Fruit fly (Drosophila melanogaster) whole organism, embryonic: ENCODE data around the gene CG15043.
A peak's percentile ranks its signal among the peaks of the same experiment; 100 is the strongest.

Experiments used
- Adf1 ChIP-seq: fragments of 200-800 bp; sonication (Bioruptor generic); IDR thresholded peaks from 2 replicates; pipeline ENCODE4 v1.3.6; 2022; ENCODE audit warnings: missing biosample characterization, missing genetic modification characterization
- Asciz ChIP-seq: fragments of 200-800 bp; sonication (Bioruptor generic); optimal IDR thresholded peaks from 2 replicates; lab custom pipeline; 2017; ENCODE audit warnings: missing biosample characterization, mild to moderate bottlenecking, missing genetic modification characterization, missing genetic modification reagents
- B-H2 ChIP-seq: fragments of 200-800 bp; sonication (Bioruptor generic); optimal IDR thresholded peaks from 2 replicates; lab custom pipeline; 2018; ENCODE audit warnings: missing biosample characterization, mild to moderate bottlenecking, missing genetic modification characterization
- Bgb ChIP-seq: fragments of 200-800 bp; sonication (Bioruptor generic); IDR thresholded peaks from 2 replicates; pipeline ENCODE4 v1.3.6; 2022; ENCODE audit warnings: missing biosample characterization, missing genetic modification characterization; ENCODE audit not compliant: partially characterized antibody
- BtbVII ChIP-seq: fragments of 200-800 bp; sonication (Bioruptor generic); optimal IDR thresholded peaks from 3 replicates; lab custom pipeline; 2017; ENCODE audit warnings: missing biosample characterization, mild to moderate bottlenecking, missing genetic modification characterization
- C15 ChIP-seq: fragments of 200-800 bp; sonication (Bioruptor generic); IDR thresholded peaks from 3 replicates; pipeline ENCODE4 v1.3.6; 2022; ENCODE audit warnings: missing biosample characterization, missing genetic modification characterization
- CG1024 ChIP-seq: fragments of 200-800 bp; sonication (Bioruptor generic); IDR thresholded peaks from 2 replicates; pipeline ENCODE4 v1.3.6; 2022; ENCODE audit warnings: missing biosample characterization, missing genetic modification characterization
- CG10654 ChIP-seq: fragments of 200-800 bp; sonication (Bioruptor generic); optimal IDR thresholded peaks from 2 replicates; lab custom pipeline; 2016; ENCODE audit warnings: missing biosample characterization, missing genetic modification characterization
- CG12299 ChIP-seq: fragments of 200-800 bp; sonication (Bioruptor generic); optimal IDR thresholded peaks from 2 replicates; lab custom pipeline; 2018; ENCODE audit warnings: missing biosample characterization, mild to moderate bottlenecking, missing genetic modification characterization
- CG12391 ChIP-seq: fragments of 200-800 bp; sonication (Bioruptor generic); optimal IDR thresholded peaks from 3 replicates; lab custom pipeline; 2018; ENCODE audit warnings: missing biosample characterization, mild to moderate bottlenecking, missing genetic modification characterization, moderate library complexity
- CG15269 ChIP-seq: fragments of 200-800 bp; sonication (Bioruptor generic); optimal IDR thresholded peaks from 2 replicates; lab custom pipeline; 2018; ENCODE audit warnings: missing biosample characterization, mild to moderate bottlenecking, missing genetic modification characterization, moderate library complexity
- CG15601 ChIP-seq: fragments of 200-800 bp; sonication (Bioruptor generic); optimal IDR thresholded peaks from 3 replicates; lab custom pipeline; 2019; ENCODE audit warnings: missing biosample characterization, mild to moderate bottlenecking, missing genetic modification characterization, moderate library complexity
- CG1603 ChIP-seq: fragments of 200-800 bp; sonication (Bioruptor generic); optimal IDR thresholded peaks from 2 replicates; lab custom pipeline; 2019; ENCODE audit warnings: missing biosample characterization, mild to moderate bottlenecking, missing genetic modification characterization, moderate library complexity
- CG17359 ChIP-seq: fragments of 200-800 bp; sonication (Bioruptor generic); optimal IDR thresholded peaks from 3 replicates; lab custom pipeline; 2018; ENCODE audit warnings: missing biosample characterization, mild to moderate bottlenecking, missing genetic modification characterization, moderate library complexity
- CG17612 ChIP-seq: fragments of 200-800 bp; sonication (Bioruptor generic); IDR thresholded peaks from 2 replicates; pipeline ENCODE4 v1.3.6; 2022; ENCODE audit warnings: missing biosample characterization, missing genetic modification characterization
- CG17912 ChIP-seq: fragments of 200-800 bp; sonication (Bioruptor generic); optimal IDR thresholded peaks from 2 replicates; lab custom pipeline; 2018; ENCODE audit warnings: missing biosample characterization, mild to moderate bottlenecking, missing genetic modification characterization
- CG2120 ChIP-seq: fragments of 200-800 bp; sonication (Bioruptor generic); optimal IDR thresholded peaks from 3 replicates; lab custom pipeline; 2016; ENCODE audit warnings: missing biosample characterization, missing genetic modification characterization
- CG4404 ChIP-seq: fragments of 200-800 bp; sonication (Bioruptor generic); IDR thresholded peaks from 2 replicates; pipeline ENCODE4 v1.3.6; 2022; ENCODE audit warnings: missing biosample characterization, missing genetic modification characterization
- CG4854 ChIP-seq: fragments of 200-800 bp; sonication (Bioruptor generic); optimal IDR thresholded peaks from 2 replicates; lab custom pipeline; 2016; ENCODE audit warnings: missing biosample characterization, missing genetic modification characterization, inconsistent platforms
- CG5245 ChIP-seq: fragments of 200-800 bp; sonication (Bioruptor generic); optimal IDR thresholded peaks from 3 replicates; lab custom pipeline; 2016; ENCODE audit warnings: missing biosample characterization, missing genetic modification characterization
- CG6175 ChIP-seq: fragments of 200-800 bp; sonication (Bioruptor generic); IDR thresholded peaks from 3 replicates; pipeline ENCODE4 v1.3.6; 2022; ENCODE audit warnings: missing biosample characterization, missing genetic modification characterization
- CG7357 ChIP-seq: fragments of 200-800 bp; sonication (Bioruptor generic); IDR thresholded peaks from 3 replicates; pipeline ENCODE4 v1.3.6; 2022; ENCODE audit warnings: missing biosample characterization, missing genetic modification characterization
- CG7963 ChIP-seq: fragments of 200-800 bp; sonication (Bioruptor generic); IDR thresholded peaks from 3 replicates; pipeline ENCODE4 v1.3.6; 2022; ENCODE audit warnings: missing biosample characterization, missing genetic modification characterization; ENCODE audit not compliant: partially characterized antibody
- CG7987 ChIP-seq: fragments of 200-800 bp; sonication (Bioruptor generic); optimal IDR thresholded peaks from 2 replicates; lab custom pipeline; 2018; ENCODE audit warnings: missing biosample characterization, mild to moderate bottlenecking, missing genetic modification characterization, moderate library complexity
- CrebB ChIP-seq: fragments of 200-800 bp; sonication (Bioruptor generic); optimal IDR thresholded peaks from 3 replicates; lab custom pipeline; 2018; ENCODE audit warnings: missing biosample characterization, mild to moderate bottlenecking, missing genetic modification characterization
- Dref ChIP-seq: fragments of 200-800 bp; sonication (Bioruptor generic); IDR thresholded peaks from 2 replicates; pipeline ENCODE4 v1.3.6; 2022; ENCODE audit warnings: missing biosample characterization, missing genetic modification characterization
- Drgx ChIP-seq: fragments of 200-800 bp; sonication (Bioruptor generic); IDR thresholded peaks from 2 replicates; pipeline ENCODE4 v1.3.6; 2022; ENCODE audit warnings: missing biosample characterization, missing genetic modification characterization
- HLHmδ ChIP-seq: fragments of 200-800 bp; sonication (Bioruptor generic); optimal IDR thresholded peaks from 2 replicates; lab custom pipeline; 2018; ENCODE audit warnings: missing biosample characterization, mild to moderate bottlenecking, missing genetic modification characterization, moderate library complexity
- HmgZ ChIP-seq: fragments of 200-800 bp; sonication (Bioruptor generic); optimal IDR thresholded peaks from 2 replicates; lab custom pipeline; 2018; ENCODE audit warnings: missing biosample characterization, mild to moderate bottlenecking, missing genetic modification characterization
- Hr51 ChIP-seq, 2 experiments: fragments of 200-800 bp; sonication (Bioruptor generic); optimal IDR thresholded peaks; 2 replicates in 1 of 2; 3 replicates in 1 of 2; lab custom pipeline; 2016 to 2018; ENCODE audit warnings: missing biosample characterization in 2 of 2, missing genetic modification characterization in 2 of 2, mild to moderate bottlenecking in 1 of 2, moderate library complexity in 1 of 2
- Kr ChIP-seq: fragments of 200-800 bp; sonication (Bioruptor generic); optimal IDR thresholded peaks from 2 replicates; lab custom pipeline; 2017; ENCODE audit warnings: missing biosample characterization, mild to moderate bottlenecking, missing genetic modification characterization
- Mes4 ChIP-seq: fragments of 200-800 bp; sonication (Bioruptor generic); optimal IDR thresholded peaks from 2 replicates; lab custom pipeline; 2016; ENCODE audit warnings: missing biosample characterization, missing genetic modification characterization
- Mrtf ChIP-seq: fragments of 200-800 bp; sonication (Bioruptor generic); IDR thresholded peaks from 3 replicates; pipeline ENCODE4 v1.3.6; 2022; ENCODE audit warnings: missing biosample characterization, missing genetic modification characterization
- Nf-YC ChIP-seq: fragments of 200-800 bp; optimal IDR thresholded peaks from 3 replicates; lab custom pipeline; 2019; ENCODE audit warnings: missing biosample characterization, mild to moderate bottlenecking, missing genetic modification characterization, moderate library complexity
- Opbp ChIP-seq: fragments of 200-800 bp; sonication (Bioruptor generic); IDR thresholded peaks from 3 replicates; pipeline ENCODE4 v1.3.6; 2022; ENCODE audit warnings: missing biosample characterization, missing genetic modification characterization; ENCODE audit not compliant: partially characterized antibody
- Side ChIP-seq: fragments of 200-800 bp; sonication (Bioruptor generic); optimal IDR thresholded peaks from 2 replicates; lab custom pipeline; 2016; ENCODE audit warnings: missing biosample characterization, missing genetic modification characterization
- Six4 ChIP-seq: fragments of 200-800 bp; sonication (Bioruptor generic); optimal IDR thresholded peaks from 2 replicates; lab custom pipeline; 2016; ENCODE audit warnings: missing biosample characterization, missing genetic modification characterization
- TFAM ChIP-seq: fragments of 200-800 bp; sonication (Bioruptor generic); optimal IDR thresholded peaks from 2 replicates; lab custom pipeline; 2017; ENCODE audit warnings: missing biosample characterization, missing genetic modification characterization, inconsistent platforms
- Taf1 ChIP-seq: fragments of 200-800 bp; sonication (Bioruptor generic); IDR thresholded peaks from 2 replicates; pipeline ENCODE4 v1.3.6; 2022; ENCODE audit warnings: missing biosample characterization, missing genetic modification characterization
- chn ChIP-seq: fragments of 200-800 bp; sonication (Bioruptor generic); optimal IDR thresholded peaks from 2 replicates; lab custom pipeline; 2016; ENCODE audit warnings: missing biosample characterization, missing genetic modification characterization
- disco-r ChIP-seq: fragments of 200-800 bp; sonication (Bioruptor generic); optimal IDR thresholded peaks from 2 replicates; lab custom pipeline; 2016; ENCODE audit warnings: missing biosample characterization, missing genetic modification characterization
- fd102C ChIP-seq: fragments of 200-800 bp; sonication (Bioruptor generic); optimal IDR thresholded peaks from 2 replicates; lab custom pipeline; 2018; ENCODE audit warnings: missing biosample characterization, mild to moderate bottlenecking, missing genetic modification characterization, moderate library complexity
- hkb ChIP-seq, 2 experiments: fragments of 200-800 bp in 1 of 2; fragments of >200 bp in 1 of 2; sonication (Bioruptor generic) in 1 of 2; IDR thresholded peaks in 1 of 2; optimal IDR thresholded peaks in 1 of 2; 2 replicates each; pipeline versions ENCODE4 v1.3.6 to Lab custom; 2017 to 2022; ENCODE audit warnings: missing biosample characterization in 1 of 2, missing genetic modification characterization in 1 of 2
- jumu ChIP-seq: fragments of 200-800 bp; sonication (Bioruptor generic); optimal IDR thresholded peaks from 3 replicates; lab custom pipeline; 2016; ENCODE audit warnings: missing biosample characterization, missing genetic modification characterization
- pita ChIP-seq: fragments of 200-800 bp; sonication (Bioruptor generic); optimal IDR thresholded peaks from 2 replicates; lab custom pipeline; 2017; ENCODE audit warnings: missing biosample characterization, mild to moderate bottlenecking, missing genetic modification characterization
- pzg ChIP-seq: fragments of 200-800 bp; sonication (Bioruptor generic); optimal IDR thresholded peaks from 3 replicates; lab custom pipeline; 2018; ENCODE audit warnings: missing biosample characterization, mild to moderate bottlenecking, missing genetic modification characterization, moderate library complexity
- shn ChIP-seq: fragments of 200-800 bp; sonication (Bioruptor generic); optimal IDR thresholded peaks from 3 replicates; lab custom pipeline; 2016; ENCODE audit warnings: missing biosample characterization, missing genetic modification characterization
- slou ChIP-seq: fragments of 200-800 bp; sonication (Bioruptor generic); optimal IDR thresholded peaks from 3 replicates; lab custom pipeline; 2016; ENCODE audit warnings: missing biosample characterization, missing genetic modification characterization
- so ChIP-seq: fragments of 200-800 bp; sonication (Bioruptor generic); IDR thresholded peaks from 3 replicates; pipeline ENCODE4 v1.3.6; 2022; ENCODE audit warnings: missing biosample characterization, missing genetic modification characterization
- vfl ChIP-seq: fragments of 200-800 bp; sonication (Bioruptor generic); optimal IDR thresholded peaks from 2 replicates; lab custom pipeline; 2016; ENCODE audit warnings: missing biosample characterization, missing genetic modification characterization
- wor ChIP-seq: fragments of 200-800 bp; sonication (Bioruptor generic); IDR thresholded peaks from 2 replicates; pipeline ENCODE4 v1.3.6; 2022; ENCODE audit warnings: missing biosample characterization, missing genetic modification characterization
- yki ChIP-seq: fragments of >200 bp; optimal IDR thresholded peaks from 3 replicates; lab custom pipeline; 2018

Gene CG15043

DNA sequence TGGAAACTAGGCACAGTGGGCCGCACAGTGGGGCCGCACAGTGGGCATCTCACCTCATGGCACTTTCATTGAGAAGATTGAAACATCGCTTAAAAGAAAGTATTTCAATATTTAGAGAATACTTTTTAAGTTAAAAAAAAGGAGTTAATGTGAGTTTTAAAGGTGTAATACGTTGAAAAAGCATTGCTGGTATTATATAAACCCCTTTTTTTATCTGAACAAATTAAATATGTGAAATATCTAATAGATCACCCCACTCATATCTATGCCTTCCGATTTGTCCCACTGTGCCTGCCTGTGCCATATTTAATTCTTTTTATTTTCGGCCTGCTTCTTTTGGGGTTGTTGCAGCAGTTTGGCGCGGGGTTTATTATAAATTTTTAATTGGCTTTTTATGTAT, 39.3 kb upstream of the CG15043 start (continued):
- no peak for TF ChIP-seq CG6175 (GFP tag; lab: Robert Waterston, UW)
- TF ChIP-seq CG5245 (GFP tag; lab: Kevin White, UChicago): no peak
- no peak for TF ChIP-seq Mrtf (GFP tag; lab: Robert Waterston, UW)
- TF ChIP-seq CG12391 (tag; lab: Kevin White, UChicago): peak; percentile 42
- no peak for TF ChIP-seq CG17359 (tag; lab: Kevin White, UChicago)
- peak; percentile 22 for TF ChIP-seq slou (GFP tag; lab: Kevin White, UChicago)
- TF ChIP-seq Opbp: no peak
- TF ChIP-seq Mes4 (GFP tag; lab: Kevin White, UChicago): no peak
- no peak for TF ChIP-seq Six4 (GFP tag; lab: Kevin White, UChicago)
- no peak for TF ChIP-seq so
- no peak for TF ChIP-seq CG17612 (GFP tag; lab: Robert Waterston, UW)
- no peak for TF ChIP-seq Adf1 (GFP tag; lab: Robert Waterston, UW)
- no peak for TF ChIP-seq pzg (GFP tag; lab: Kevin White, UChicago)
- peak; percentile 1 for TF ChIP-seq CG2120 (GFP tag; lab: Kevin White, UChicago)
- no peak for TF ChIP-seq CG7987 (GFP tag; lab: Kevin White, UChicago)
- TF ChIP-seq jumu (GFP tag; lab: Kevin White, UChicago): no peak
- TF ChIP-seq CG1603 (tag; lab: Kevin White, UChicago): no peak
- TF ChIP-seq Side (GFP tag; lab: Kevin White, UChicago): no peak
- TF ChIP-seq CG12299: no peak
- no peak for TF ChIP-seq wor
- no peak for TF ChIP-seq CG15269
- TF ChIP-seq CrebB (tag; lab: Kevin White, UChicago): no peak
- no peak for TF ChIP-seq CG7963 (GFP tag; lab: Robert Waterston, UW)
- TF ChIP-seq yki (lab: Kevin White, UChicago): no peak
- TF ChIP-seq B-H2 (GFP tag; lab: Kevin White, UChicago): no peak
- no peak for TF ChIP-seq disco-r (GFP tag; lab: Kevin White, UChicago)
- TF ChIP-seq C15 (GFP tag; lab: Robert Waterston, UW): no peak
- no peak for TF ChIP-seq CG10654
- no peak for TF ChIP-seq Dref (GFP tag; lab: Robert Waterston, UW)
- TF ChIP-seq CG4404: no peak
- TF ChIP-seq CG1024 (GFP tag; lab: Robert Waterston, UW): no peak
- TF ChIP-seq vfl: no peak
- TF ChIP-seq CG4854: no peak
- TF ChIP-seq HLHmδ: no peak
- no peak for TF ChIP-seq Kr (GFP tag; lab: Kevin White, UChicago)
- TF ChIP-seq fd102C (GFP tag; lab: Kevin White, UChicago): no peak
- no peak for TF ChIP-seq hkb (optimal IDR thresholded peaks at IDR 0.05; lab: Kevin White, UChicago)
- TF ChIP-seq hkb (GFP tag; IDR thresholded peaks at IDR 0.05; lab: Robert Waterston, UW): no peak
- TF ChIP-seq Hr51 (GFP tag; optimal IDR thresholded peaks at IDR 0.05; lab: Kevin White, UChicago): peak in 1 of 2 experiments; percentile 45
- TF ChIP-seq shn: no peak
- no peak for TF ChIP-seq Drgx (GFP tag; lab: Robert Waterston, UW)
- no peak for TF ChIP-seq HmgZ (tag; lab: Kevin White, UChicago)
- no peak for TF ChIP-seq Asciz (GFP tag; lab: Kevin White, UChicago)
- no peak for TF ChIP-seq Taf1 (GFP tag; lab: Robert Waterston, UW)
- no peak for TF ChIP-seq Nf-YC
- TF ChIP-seq chn (GFP tag; lab: Kevin White, UChicago): peak; percentile 20
- no peak for TF ChIP-seq TFAM (GFP tag; lab: Kevin White, UChicago)
- TF ChIP-seq CG17912: no peak
- TF ChIP-seq CG7357 (GFP tag; lab: Robert Waterston, UW): peak; percentile 13; the same call in 1 of the 3 replicates
- TF ChIP-seq BtbVII: no peak
- TF ChIP-seq CG15601 (tag; lab: Kevin White, UChicago): no peak
- TF ChIP-seq pita: no peak
- TF ChIP-seq Bgb (GFP tag; lab: Robert Waterston, UW): no peak
